Worm (Caenorhabditis elegans) whole organism, L4/young adult: ENCODE measurements around the gene sms-1.

ENCODE experiments used
- dao-5 ChIP-seq: sonication (generic microtip); optimal IDR thresholded peaks from 2 replicates; lab custom pipeline; 2016; ENCODE audit warnings: missing genotype, missing genetic modification characterization, moderate library complexity, missing compliant biosample characterization
- him-1 ChIP-seq: sonication (generic microtip); optimal IDR thresholded peaks from 2 replicates; lab custom pipeline; 2016; ENCODE audit warnings: missing genotype, missing genetic modification reagents, missing genetic modification characterization, missing compliant biosample characterization

- no peak for TF ChIP-seq him-1 (tag; lab: Kevin White, UChicago)
- no peak for TF ChIP-seq dao-5
Observed at ce11 chrIV:11498169-11498568, at the start of gene sms-1.
